Worm (Caenorhabditis elegans) whole organism, L2 larva: ENCODE results near the gene C44H4.6.

Experiments
- R02D3.7 ChIP-seq: fragments of 150-350 bp; optimal IDR thresholded peaks from 2 replicates; lab custom pipeline; 2014; ENCODE audit warnings: missing biosample characterization, missing genetic modification characterization
- lin-39 ChIP-seq: fragments of 150-350 bp; optimal IDR thresholded peaks from 2 replicates; lab custom pipeline; 2014; ENCODE audit warnings: missing biosample characterization, missing genetic modification reagents, missing genetic modification characterization
- nhr-12 ChIP-seq: fragments of 150-350 bp; optimal IDR thresholded peaks from 2 replicates; lab custom pipeline; 2014; ENCODE audit warnings: missing biosample characterization, missing genetic modification characterization
- nhr-237 ChIP-seq: fragments of 150-350 bp; optimal IDR thresholded peaks from 2 replicates; lab custom pipeline; 2014; ENCODE audit warnings: missing biosample characterization, missing genetic modification characterization
- unc-39 ChIP-seq: fragments of 150-350 bp; optimal IDR thresholded peaks from 2 replicates; lab custom pipeline; 2014; ENCODE audit warnings: missing biosample characterization, missing genetic modification characterization
- unc-62 ChIP-seq: fragments of 150-350 bp; optimal IDR thresholded peaks from 2 replicates; lab custom pipeline; 2014; ENCODE audit warnings: missing biosample characterization, missing genetic modification reagents, missing genetic modification characterization

ce11 chrX:14602676-14603075, 3.5 kb upstream of the C44H4.6 start, which contains the start of gene eor-2:
- TF ChIP-seq unc-62 (GFP tag; lab: Kevin White, UChicago) (no peak), nhr-12 (tag; lab: Kevin White, UChicago) (no peak), unc-39 (tag; lab: Kevin White, UChicago) (no peak), R02D3.7 (tag; lab: Kevin White, UChicago) (no peak), lin-39 (tag; lab: Kevin White, UChicago) (no peak), nhr-237 (tag; lab: Kevin White, UChicago) (no peak)
